Fruit fly (Drosophila melanogaster) whole organism, embryonic: ENCODE data around the gene CG17221.

Experiments used
- CG10147 ChIP-seq: fragments of 200-800 bp; sonication (Bioruptor generic); optimal IDR thresholded peaks from 2 replicates; lab custom pipeline; 2019; ENCODE audit warnings: missing biosample characterization, mild to moderate bottlenecking, missing genetic modification characterization, moderate library complexity
- CG10543 ChIP-seq: fragments of 200-800 bp; sonication (Bioruptor generic); optimal IDR thresholded peaks from 3 replicates; lab custom pipeline; 2017; ENCODE audit warnings: missing biosample characterization, mild to moderate bottlenecking, missing genetic modification characterization, moderate library complexity
- CG11560 ChIP-seq: fragments of 200-800 bp; sonication (Bioruptor generic); IDR thresholded peaks from 3 replicates; pipeline ENCODE4 v1.3.6; 2022; ENCODE audit warnings: missing biosample characterization, missing genetic modification characterization
- CG11695 ChIP-seq: fragments of 200-800 bp; sonication (Bioruptor generic); IDR thresholded peaks from 3 replicates; pipeline ENCODE4 v1.3.6; 2022; ENCODE audit warnings: missing biosample characterization, missing genetic modification characterization
- CG12659 ChIP-seq: fragments of 200-800 bp; sonication (Bioruptor generic); optimal IDR thresholded peaks from 3 replicates; lab custom pipeline; 2017; ENCODE audit warnings: mild to moderate bottlenecking, missing biosample characterization, missing genetic modification reagents, missing genetic modification characterization
- CG13296 ChIP-seq: fragments of 200-800 bp; sonication (Bioruptor generic); optimal IDR thresholded peaks from 3 replicates; lab custom pipeline; 2018; ENCODE audit warnings: missing biosample characterization, mild to moderate bottlenecking, missing genetic modification characterization
- CG14965 ChIP-seq: fragments of 200-800 bp; sonication (Bioruptor generic); optimal IDR thresholded peaks from 2 replicates; lab custom pipeline; 2016; ENCODE audit warnings: missing biosample characterization, missing genetic modification characterization, borderline replicate concordance
- CG17829 ChIP-seq: fragments of 200-800 bp; optimal IDR thresholded peaks from 2 replicates; lab custom pipeline; 2019; ENCODE audit warnings: missing biosample characterization, mild to moderate bottlenecking, missing genetic modification characterization, moderate library complexity
- CG18262 ChIP-seq: fragments of 200-800 bp; optimal IDR thresholded peaks from 3 replicates; lab custom pipeline; 2019; ENCODE audit warnings: missing biosample characterization, mild to moderate bottlenecking, missing genetic modification characterization, moderate library complexity
- CG18619 ChIP-seq: fragments of 200-800 bp; sonication (Bioruptor generic); optimal IDR thresholded peaks from 3 replicates; lab custom pipeline; 2017; ENCODE audit warnings: missing biosample characterization, mild to moderate bottlenecking, missing genetic modification characterization
- CG34422 ChIP-seq: fragments of 200-800 bp; sonication (Bioruptor generic); IDR thresholded peaks from 3 replicates; pipeline ENCODE4 v1.3.6; 2022; ENCODE audit warnings: missing biosample characterization, missing genetic modification characterization
- CG4282 ChIP-seq: fragments of 200-800 bp; sonication (Bioruptor generic); optimal IDR thresholded peaks from 2 replicates; lab custom pipeline; 2016; ENCODE audit warnings: missing biosample characterization, missing genetic modification characterization
- CG4328 ChIP-seq: fragments of 200-800 bp; sonication (Bioruptor generic); optimal IDR thresholded peaks from 3 replicates; lab custom pipeline; 2017; ENCODE audit warnings: missing biosample characterization, missing genetic modification reagents, missing genetic modification characterization
- CG4360 ChIP-seq: fragments of 200-800 bp; sonication (Bioruptor generic); IDR thresholded peaks from 2 replicates; pipeline ENCODE4 v1.3.6; 2022; ENCODE audit warnings: missing biosample characterization, missing genetic modification characterization
- CG4854 ChIP-seq: fragments of 200-800 bp; sonication (Bioruptor generic); optimal IDR thresholded peaks from 2 replicates; lab custom pipeline; 2016; ENCODE audit warnings: missing biosample characterization, missing genetic modification characterization, inconsistent platforms
- CG6175 ChIP-seq: fragments of 200-800 bp; sonication (Bioruptor generic); IDR thresholded peaks from 3 replicates; pipeline ENCODE4 v1.3.6; 2022; ENCODE audit warnings: missing biosample characterization, missing genetic modification characterization
- CG6813 ChIP-seq: fragments of 200-800 bp; sonication (Bioruptor generic); optimal IDR thresholded peaks from 2 replicates; lab custom pipeline; 2017; ENCODE audit warnings: missing biosample characterization, missing genetic modification characterization, mild to moderate bottlenecking, moderate library complexity, missing genetic modification reagents
- CG6854 ChIP-seq: fragments of 200-800 bp; sonication (Bioruptor generic); optimal IDR thresholded peaks from 3 replicates; lab custom pipeline; 2017; ENCODE audit warnings: missing biosample characterization, mild to moderate bottlenecking, missing genetic modification characterization
- CG7928 ChIP-seq: fragments of 200-800 bp; sonication (Bioruptor generic); optimal IDR thresholded peaks from 2 replicates; lab custom pipeline; 2017; ENCODE audit warnings: missing biosample characterization, mild to moderate bottlenecking, missing genetic modification characterization
- CG9609 ChIP-seq: fragments of 200-800 bp; sonication (Bioruptor generic); optimal IDR thresholded peaks from 3 replicates; lab custom pipeline; 2016; ENCODE audit warnings: missing biosample characterization, missing genetic modification characterization
- Gsc ChIP-seq: fragments of 200-800 bp; sonication (Bioruptor generic); IDR thresholded peaks from 2 replicates; pipeline ENCODE4 v1.3.6; 2022; ENCODE audit warnings: missing biosample characterization, missing genetic modification characterization
- Hey ChIP-seq: fragments of 200-800 bp; sonication (Bioruptor generic); optimal IDR thresholded peaks from 3 replicates; lab custom pipeline; 2018; ENCODE audit warnings: missing biosample characterization, mild to moderate bottlenecking, missing genetic modification characterization
- HmgZ ChIP-seq: fragments of 200-800 bp; sonication (Bioruptor generic); optimal IDR thresholded peaks from 2 replicates; lab custom pipeline; 2018; ENCODE audit warnings: missing biosample characterization, mild to moderate bottlenecking, missing genetic modification characterization
- MBD-R2 ChIP-seq: fragments of 200-800 bp; sonication (Bioruptor generic); IDR thresholded peaks from 2 replicates; pipeline ENCODE4 v1.3.6; 2022; ENCODE audit warnings: missing biosample characterization, missing genetic modification characterization
- Max ChIP-seq: fragments of 200-800 bp; sonication (Bioruptor generic); optimal IDR thresholded peaks from 2 replicates; lab custom pipeline; 2016; ENCODE audit warnings: missing biosample characterization, mild to moderate bottlenecking, missing genetic modification characterization
- NfI ChIP-seq: fragments of 200-800 bp; sonication (Bioruptor generic); optimal IDR thresholded peaks from 3 replicates; lab custom pipeline; 2018; ENCODE audit warnings: missing biosample characterization, mild to moderate bottlenecking, missing genetic modification characterization, moderate library complexity
- Ssrp ChIP-seq: fragments of 200-800 bp; sonication (Bioruptor generic); optimal IDR thresholded peaks from 2 replicates; lab custom pipeline; 2018; ENCODE audit warnings: missing biosample characterization, mild to moderate bottlenecking, missing genetic modification characterization, moderate library complexity
- Trl ChIP-seq, 3 experiments: fragments of >200 bp in 2 of 3; fragments of 200-800 bp in 1 of 3; sonication (Bioruptor generic) in 1 of 3; optimal IDR thresholded peaks; 2 replicates in 1 of 3; 3 replicates in 2 of 3; lab custom pipeline; 2016 to 2017; ENCODE audit warnings: missing biosample characterization in 1 of 3, missing genetic modification characterization in 1 of 3
- aop ChIP-seq: fragments of 200-800 bp; sonication (Bioruptor generic); IDR thresholded peaks from 2 replicates; pipeline ENCODE4 v1.3.6; 2022; ENCODE audit warnings: missing biosample characterization, missing genetic modification characterization
- caup ChIP-seq: fragments of 200-800 bp; sonication (Bioruptor generic); optimal IDR thresholded peaks from 3 replicates; lab custom pipeline; 2017; ENCODE audit warnings: missing biosample characterization, mild to moderate bottlenecking, missing genetic modification characterization, moderate library complexity; ENCODE audit not compliant: severe bottlenecking
- cg ChIP-seq: fragments of 200-800 bp; sonication (Bioruptor generic); optimal IDR thresholded peaks from 3 replicates; lab custom pipeline; 2019; ENCODE audit warnings: missing biosample characterization, mild to moderate bottlenecking, missing genetic modification characterization, moderate library complexity
- chinmo ChIP-seq: fragments of 200-800 bp; sonication (Bioruptor generic); IDR thresholded peaks from 4 replicates; pipeline ENCODE4 v1.3.6; 2022; ENCODE audit warnings: missing biosample characterization, missing genetic modification characterization; ENCODE audit not compliant: partially characterized antibody
- chm ChIP-seq: fragments of 200-800 bp; sonication (Bioruptor generic); IDR thresholded peaks from 2 replicates; pipeline ENCODE4 v1.3.6; 2022; ENCODE audit warnings: missing biosample characterization, missing genetic modification characterization
- da ChIP-seq: fragments of 200-800 bp; sonication (Bioruptor generic); optimal IDR thresholded peaks from 2 replicates; lab custom pipeline; 2016; ENCODE audit warnings: missing biosample characterization, missing genetic modification characterization
- dati ChIP-seq: fragments of 200-800 bp; sonication (Bioruptor generic); IDR thresholded peaks from 2 replicates; pipeline ENCODE4 v1.3.6; 2022; ENCODE audit warnings: missing biosample characterization, missing genetic modification characterization
- fd64A ChIP-seq: fragments of 200-800 bp; sonication (Bioruptor generic); optimal IDR thresholded peaks from 3 replicates; lab custom pipeline; 2018; ENCODE audit warnings: missing biosample characterization, mild to moderate bottlenecking, missing genetic modification characterization
- gce ChIP-seq: fragments of 200-800 bp; sonication (Bioruptor generic); IDR thresholded peaks from 3 replicates; pipeline ENCODE4 v1.3.6; 2022; ENCODE audit warnings: missing biosample characterization, missing genetic modification characterization
- hkb ChIP-seq, 2 experiments: fragments of 200-800 bp in 1 of 2; fragments of >200 bp in 1 of 2; sonication (Bioruptor generic) in 1 of 2; IDR thresholded peaks in 1 of 2; optimal IDR thresholded peaks in 1 of 2; 2 replicates each; pipeline versions ENCODE4 v1.3.6 to Lab custom; 2017 to 2022; ENCODE audit warnings: missing biosample characterization in 1 of 2, missing genetic modification characterization in 1 of 2
- kah ChIP-seq: fragments of 200-800 bp; sonication (Bioruptor generic); optimal IDR thresholded peaks from 2 replicates; lab custom pipeline; 2018; ENCODE audit warnings: missing biosample characterization, mild to moderate bottlenecking, missing genetic modification characterization
- mld ChIP-seq: fragments of 200-800 bp; sonication (Bioruptor generic); IDR thresholded peaks from 3 replicates; pipeline ENCODE4 v1.3.6; 2022; ENCODE audit warnings: missing biosample characterization, missing genetic modification characterization; ENCODE audit not compliant: partially characterized antibody
- oc ChIP-seq: fragments of 200-800 bp; sonication (Bioruptor generic); optimal IDR thresholded peaks from 2 replicates; lab custom pipeline; 2018; ENCODE audit warnings: missing biosample characterization, mild to moderate bottlenecking, missing genetic modification characterization, moderate library complexity
- otp ChIP-seq: fragments of 200-800 bp; sonication (Bioruptor generic); IDR thresholded peaks from 3 replicates; pipeline ENCODE4, ENCODE4 v1.3.6; 2022; ENCODE audit warnings: missing biosample characterization, missing genetic modification characterization
- phol ChIP-seq: fragments of 200-800 bp; sonication (Bioruptor generic); optimal IDR thresholded peaks from 3 replicates; lab custom pipeline; 2018; ENCODE audit warnings: missing biosample characterization, mild to moderate bottlenecking, missing genetic modification characterization, moderate library complexity
- prd ChIP-seq, 3 experiments: fragments of >200 bp in 2 of 3; fragments of 200-800 bp in 1 of 3; sonication (Bioruptor generic) in 1 of 3; optimal IDR thresholded peaks in 2 of 3; IDR thresholded peaks in 1 of 3; 2 replicates in 2 of 3; 3 replicates in 1 of 3; pipeline versions ENCODE4 v1.3.6 to Lab custom; 2017 to 2022; ENCODE audit warnings: missing biosample characterization in 1 of 3, missing genetic modification characterization in 1 of 3
- sqz ChIP-seq: fragments of 200-800 bp; sonication (Bioruptor generic); optimal IDR thresholded peaks from 3 replicates; lab custom pipeline; 2018; ENCODE audit warnings: missing biosample characterization, mild to moderate bottlenecking, missing genetic modification characterization
- sug ChIP-seq: fragments of 200-800 bp; optimal IDR thresholded peaks from 2 replicates; lab custom pipeline; 2019; ENCODE audit warnings: missing biosample characterization, mild to moderate bottlenecking, missing genetic modification characterization, moderate library complexity
- wor ChIP-seq: fragments of 200-800 bp; sonication (Bioruptor generic); IDR thresholded peaks from 2 replicates; pipeline ENCODE4 v1.3.6; 2022; ENCODE audit warnings: missing biosample characterization, missing genetic modification characterization
- zf30C ChIP-seq: fragments of 200-800 bp; sonication (Bioruptor generic); optimal IDR thresholded peaks from 3 replicates; lab custom pipeline; 2018; ENCODE audit warnings: missing biosample characterization, mild to moderate bottlenecking, missing genetic modification characterization
- zfh1 ChIP-seq: fragments of 200-800 bp; sonication (Bioruptor generic); IDR thresholded peaks from 3 replicates; pipeline ENCODE4 v1.3.6; 2022; ENCODE audit warnings: missing biosample characterization, missing genetic modification characterization

Gene CG17221

DNA sequence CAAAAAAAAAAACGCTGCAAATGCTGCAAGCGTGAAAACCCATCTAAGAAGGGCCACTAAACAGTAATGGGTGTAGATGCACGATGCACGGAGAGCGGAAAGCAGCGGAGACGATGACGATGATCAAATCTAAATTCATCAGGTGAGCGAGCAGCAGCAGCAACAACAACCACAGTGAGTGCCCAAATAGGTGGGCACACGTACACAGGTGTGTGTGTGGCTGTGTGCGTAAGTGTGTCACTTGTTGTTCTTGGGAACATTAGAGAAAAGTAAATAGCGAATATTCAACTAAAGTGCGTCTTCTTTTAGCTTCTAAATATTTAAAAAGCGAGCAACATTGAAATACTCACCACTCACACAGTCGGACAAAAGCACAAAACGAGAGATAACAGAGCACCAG is 46.5 kb upstream of the CG17221 start:
- TF ChIP-seq Trl (optimal IDR thresholded peaks at IDR 0.05; lab: Kevin White, UChicago) (peak in 1 of 2 experiments; percentile 24), Trl (GFP tag; optimal IDR thresholded peaks at IDR 0.05; lab: Kevin White, UChicago) (no peak), CG18262 (no peak), oc (tag; lab: Kevin White, UChicago) (no peak), CG34422 (GFP tag; lab: Robert Waterston, UW) (peak; percentile 35; the same call in 1 of the 3 replicates), CG4854 (no peak), CG10543 (GFP tag; lab: Kevin White, UChicago) (peak; percentile 66), NfI (no peak), CG4282 (GFP tag; lab: Kevin White, UChicago) (no peak), sqz (GFP tag; lab: Kevin White, UChicago) (no peak), mld (0 out of 3 replicates have a peak, but pooled peaks have one; percentile 7), gce (GFP tag; lab: Robert Waterston, UW) (0 out of 3 replicates have a peak, but pooled peaks have one; percentile 26), otp (GFP tag; lab: Robert Waterston, UW) (no peak), CG12659 (GFP tag; lab: Kevin White, UChicago) (no peak), CG4360 (peak; percentile 93), CG9609 (GFP tag; lab: Kevin White, UChicago) (no peak), CG7928 (GFP tag; lab: Kevin White, UChicago) (no peak), Max (no peak), sug (tag; lab: Kevin White, UChicago) (peak; percentile 13), phol (tag; lab: Kevin White, UChicago) (no peak), caup (GFP tag; lab: Kevin White, UChicago) (no peak), CG13296 (peak; percentile 14), dati (GFP tag; lab: Robert Waterston, UW) (no peak), HmgZ (tag; lab: Kevin White, UChicago) (peak; percentile 13), wor (GFP tag; lab: Robert Waterston, UW) (no peak), chm (no peak), CG11560 (tag; lab: Robert Waterston, UW) (no peak), CG14965 (GFP tag; lab: Kevin White, UChicago) (no peak), Ssrp (no peak), CG6175 (GFP tag; lab: Robert Waterston, UW) (no peak), CG4328 (peak; percentile 8), fd64A (GFP tag; lab: Kevin White, UChicago) (no peak), zf30C (GFP tag; lab: Kevin White, UChicago) (no peak), kah (peak; percentile 36), MBD-R2 (GFP tag; lab: Robert Waterston, UW) (no peak), hkb (optimal IDR thresholded peaks at IDR 0.05; lab: Kevin White, UChicago) (no peak), hkb (GFP tag; IDR thresholded peaks at IDR 0.05; lab: Robert Waterston, UW) (peak; percentile 35; the same call in 1 of the 2 replicates), da (GFP tag; lab: Kevin White, UChicago) (no peak), CG11695 (GFP tag; lab: Robert Waterston, UW) (no peak), CG18619 (GFP tag; lab: Kevin White, UChicago) (no peak), CG10147 (no peak), Gsc (GFP tag; lab: Robert Waterston, UW) (no peak), prd (optimal IDR thresholded peaks at IDR 0.05; lab: Kevin White, UChicago) (no peak), prd (GFP tag; IDR thresholded peaks at IDR 0.05; lab: Robert Waterston, UW) (no peak), CG6813 (GFP tag; lab: Kevin White, UChicago) (peak; percentile 10), cg (GFP tag; lab: Kevin White, UChicago) (peak; percentile 82), chinmo (GFP tag; lab: Robert Waterston, UW) (peak; percentile 14; the same call in 1 of the 4 replicates), aop (GFP tag; lab: Robert Waterston, UW) (no peak), CG17829 (tag; lab: Kevin White, UChicago) (no peak), Hey (peak; percentile 83), zfh1 (GFP tag; lab: Robert Waterston, UW) (no peak), CG6854 (GFP tag; lab: Kevin White, UChicago) (no peak)
